Fruit fly (Drosophila melanogaster) whole organism, embryonic: ENCODE data around the gene CG13048.

Experiments used
- Ada2b ChIP-seq: fragments of 200-800 bp; sonication (Bioruptor generic); IDR thresholded peaks from 2 replicates; pipeline ENCODE4 v1.3.6; 2022; ENCODE audit warnings: missing biosample characterization, missing genetic modification characterization
- B-H1 ChIP-seq: fragments of 200-800 bp; sonication (Bioruptor generic); IDR thresholded peaks from 3 replicates; pipeline ENCODE4 v1.3.6; 2022; ENCODE audit warnings: missing biosample characterization, missing genetic modification characterization
- Blimp-1 ChIP-seq: fragments of 200-800 bp; sonication (Bioruptor generic); optimal IDR thresholded peaks from 3 replicates; lab custom pipeline; 2018; ENCODE audit warnings: missing biosample characterization, missing genetic modification characterization, mild to moderate bottlenecking, moderate library complexity, missing genetic modification reagents
- C15 ChIP-seq: fragments of 200-800 bp; sonication (Bioruptor generic); IDR thresholded peaks from 3 replicates; pipeline ENCODE4 v1.3.6; 2022; ENCODE audit warnings: missing biosample characterization, missing genetic modification characterization
- CG10209 ChIP-seq: fragments of 200-800 bp; sonication (Bioruptor generic); optimal IDR thresholded peaks from 3 replicates; lab custom pipeline; 2017; ENCODE audit warnings: missing biosample characterization, mild to moderate bottlenecking, missing genetic modification characterization, missing genetic modification reagents
- CG10321 ChIP-seq: fragments of 200-800 bp; sonication (Bioruptor generic); IDR thresholded peaks from 2 replicates; pipeline ENCODE4 v1.3.6; 2022; ENCODE audit warnings: missing biosample characterization, missing genetic modification characterization
- CG11695 ChIP-seq: fragments of 200-800 bp; sonication (Bioruptor generic); IDR thresholded peaks from 3 replicates; pipeline ENCODE4 v1.3.6; 2022; ENCODE audit warnings: missing biosample characterization, missing genetic modification characterization
- CG11696 ChIP-seq: fragments of 200-800 bp; sonication (Bioruptor generic); IDR thresholded peaks from 2 replicates; pipeline ENCODE4 v1.3.6; 2022; ENCODE audit warnings: missing biosample characterization, missing genetic modification characterization
- CG13296 ChIP-seq: fragments of 200-800 bp; sonication (Bioruptor generic); optimal IDR thresholded peaks from 3 replicates; lab custom pipeline; 2018; ENCODE audit warnings: missing biosample characterization, mild to moderate bottlenecking, missing genetic modification characterization
- CG13424 ChIP-seq: fragments of 200-800 bp; sonication (Bioruptor generic); optimal IDR thresholded peaks from 2 replicates; lab custom pipeline; 2019; ENCODE audit warnings: missing biosample characterization, mild to moderate bottlenecking, missing genetic modification characterization, moderate library complexity
- CG14014 ChIP-seq: fragments of 200-800 bp; sonication (Bioruptor generic); IDR thresholded peaks from 2 replicates; pipeline ENCODE4 v1.3.6; 2022; ENCODE audit warnings: missing biosample characterization, missing genetic modification characterization
- CG14441 ChIP-seq: fragments of 200-800 bp; sonication (Bioruptor generic); IDR thresholded peaks from 2 replicates; pipeline ENCODE4 v1.3.6; 2022; ENCODE audit warnings: missing biosample characterization, missing genetic modification characterization
- CG14710 ChIP-seq: fragments of 200-800 bp; sonication (Bioruptor generic); optimal IDR thresholded peaks from 3 replicates; lab custom pipeline; 2019; ENCODE audit warnings: missing biosample characterization, mild to moderate bottlenecking, missing genetic modification characterization, moderate library complexity
- CG15269 ChIP-seq: fragments of 200-800 bp; sonication (Bioruptor generic); optimal IDR thresholded peaks from 2 replicates; lab custom pipeline; 2018; ENCODE audit warnings: missing biosample characterization, mild to moderate bottlenecking, missing genetic modification characterization, moderate library complexity
- CG17328 ChIP-seq: fragments of 200-800 bp; sonication (Bioruptor generic); IDR thresholded peaks from 2 replicates; pipeline ENCODE4 v1.3.6; 2022; ENCODE audit warnings: missing biosample characterization, missing genetic modification characterization
- CG42726 ChIP-seq: fragments of 200-800 bp; sonication (Bioruptor generic); IDR thresholded peaks from 2 replicates; pipeline ENCODE4 v1.3.6; 2022; ENCODE audit warnings: missing biosample characterization, missing genetic modification characterization; ENCODE audit not compliant: partially characterized antibody
- CG43689 ChIP-seq: fragments of 200-800 bp; sonication (Bioruptor generic); IDR thresholded peaks from 2 replicates; pipeline ENCODE4 v1.3.6; 2022; ENCODE audit warnings: missing biosample characterization, missing genetic modification characterization
- CG7357 ChIP-seq: fragments of 200-800 bp; sonication (Bioruptor generic); IDR thresholded peaks from 3 replicates; pipeline ENCODE4 v1.3.6; 2022; ENCODE audit warnings: missing biosample characterization, missing genetic modification characterization
- CG7839 ChIP-seq: fragments of 200-800 bp; sonication (Bioruptor generic); optimal IDR thresholded peaks from 3 replicates; lab custom pipeline; 2018; ENCODE audit warnings: missing biosample characterization, mild to moderate bottlenecking, missing genetic modification characterization, moderate library complexity
- CG8359 ChIP-seq: fragments of 200-800 bp; sonication (Bioruptor generic); optimal IDR thresholded peaks from 2 replicates; lab custom pipeline; 2017; ENCODE audit warnings: missing biosample characterization, mild to moderate bottlenecking, missing genetic modification characterization, borderline replicate concordance
- CoRest ChIP-seq: fragments of 200-800 bp; sonication (Bioruptor generic); optimal IDR thresholded peaks from 3 replicates; lab custom pipeline; 2018; ENCODE audit warnings: missing biosample characterization, mild to moderate bottlenecking, missing genetic modification characterization, moderate library complexity
- Dek ChIP-seq: fragments of 200-800 bp; sonication (Bioruptor generic); optimal IDR thresholded peaks from 3 replicates; lab custom pipeline; 2019; ENCODE audit warnings: missing biosample characterization, mild to moderate bottlenecking, missing genetic modification characterization, moderate library complexity
- E2f1 ChIP-seq: fragments of 200-800 bp; sonication (Bioruptor generic); IDR thresholded peaks from 2 replicates; pipeline ENCODE4 v1.3.6; 2022; ENCODE audit warnings: missing biosample characterization, missing genetic modification characterization
- E2f2 ChIP-seq: fragments of 200-800 bp; sonication (Bioruptor generic); IDR thresholded peaks from 2 replicates; pipeline ENCODE4 v1.3.6; 2022; ENCODE audit warnings: missing biosample characterization, missing genetic modification characterization
- Gug ChIP-seq: fragments of 200-800 bp; sonication (Bioruptor generic); IDR thresholded peaks from 4 replicates; pipeline ENCODE4 v1.3.6; 2022; ENCODE audit warnings: missing biosample characterization, missing genetic modification characterization
- Hey ChIP-seq: fragments of 200-800 bp; sonication (Bioruptor generic); optimal IDR thresholded peaks from 3 replicates; lab custom pipeline; 2018; ENCODE audit warnings: missing biosample characterization, mild to moderate bottlenecking, missing genetic modification characterization
- Hr3 ChIP-seq: fragments of 200-800 bp; sonication (Bioruptor generic); optimal IDR thresholded peaks from 3 replicates; lab custom pipeline; 2016; ENCODE audit warnings: missing biosample characterization, missing genetic modification characterization
- Meics ChIP-seq: fragments of 200-800 bp; sonication (Bioruptor generic); optimal IDR thresholded peaks from 2 replicates; lab custom pipeline; 2017; ENCODE audit warnings: missing biosample characterization, mild to moderate bottlenecking, missing genetic modification characterization
- Oli ChIP-seq: fragments of 200-800 bp; sonication (Bioruptor generic); optimal IDR thresholded peaks from 2 replicates; lab custom pipeline; 2018; ENCODE audit warnings: missing biosample characterization, mild to moderate bottlenecking, missing genetic modification characterization, moderate library complexity
- Ptx1 ChIP-seq: fragments of 200-800 bp; sonication (Bioruptor generic); IDR thresholded peaks from 2 replicates; pipeline ENCODE4 v1.3.6; 2022; ENCODE audit warnings: missing biosample characterization, missing genetic modification characterization
- Scr ChIP-seq: fragments of 200-800 bp; sonication (Bioruptor generic); IDR thresholded peaks from 2 replicates; pipeline ENCODE4 v1.3.6; 2022; ENCODE audit warnings: missing biosample characterization, missing genetic modification characterization; ENCODE audit not compliant: partially characterized antibody
- ap ChIP-seq: fragments of 200-800 bp; sonication (Bioruptor generic); IDR thresholded peaks from 2 replicates; pipeline ENCODE4 v1.3.6; 2022; ENCODE audit warnings: missing biosample characterization, missing genetic modification characterization
- btn ChIP-seq: fragments of 200-800 bp; sonication (Bioruptor generic); optimal IDR thresholded peaks from 2 replicates; lab custom pipeline; 2016; ENCODE audit warnings: missing biosample characterization, missing genetic modification characterization
- dysf ChIP-seq: fragments of 200-800 bp; sonication (Bioruptor generic); IDR thresholded peaks from 3 replicates; pipeline ENCODE4 v1.3.6; 2022; ENCODE audit warnings: missing biosample characterization, missing genetic modification characterization
- esg ChIP-seq: fragments of 200-800 bp; sonication (Bioruptor generic); conservative IDR thresholded peaks from 2 replicates; pipeline ENCODE4 v1.3.6; 2022; ENCODE audit warnings: missing biosample characterization, missing genetic modification characterization
- inv ChIP-seq: fragments of 200-800 bp; sonication (Bioruptor generic); IDR thresholded peaks from 2 replicates; pipeline ENCODE4 v1.3.6; 2022; ENCODE audit warnings: missing biosample characterization, missing genetic modification characterization; ENCODE audit not compliant: partially characterized antibody
- lab ChIP-seq: fragments of 200-800 bp; sonication (Bioruptor generic); optimal IDR thresholded peaks from 3 replicates; lab custom pipeline; 2017; ENCODE audit warnings: missing biosample characterization, missing genetic modification characterization, mild to moderate bottlenecking, moderate library complexity, missing genetic modification reagents
- luna ChIP-seq: fragments of 200-800 bp; sonication (Bioruptor generic); optimal IDR thresholded peaks from 2 replicates; lab custom pipeline; 2016; ENCODE audit warnings: missing biosample characterization, missing genetic modification characterization
- nmo ChIP-seq: fragments of 200-800 bp; sonication (Bioruptor generic); optimal IDR thresholded peaks from 2 replicates; lab custom pipeline; 2018; ENCODE audit warnings: missing biosample characterization, mild to moderate bottlenecking, missing genetic modification characterization, moderate library complexity
- prd ChIP-seq, 3 experiments: fragments of >200 bp in 2 of 3; fragments of 200-800 bp in 1 of 3; sonication (Bioruptor generic) in 1 of 3; optimal IDR thresholded peaks in 2 of 3; IDR thresholded peaks in 1 of 3; 2 replicates in 2 of 3; 3 replicates in 1 of 3; pipeline versions ENCODE4 v1.3.6 to Lab custom; 2017 to 2022; ENCODE audit warnings: missing biosample characterization in 1 of 3, missing genetic modification characterization in 1 of 3
- so ChIP-seq: fragments of 200-800 bp; sonication (Bioruptor generic); IDR thresholded peaks from 3 replicates; pipeline ENCODE4 v1.3.6; 2022; ENCODE audit warnings: missing biosample characterization, missing genetic modification characterization
- tap ChIP-seq: fragments of 200-800 bp; optimal IDR thresholded peaks from 3 replicates; lab custom pipeline; 2019; ENCODE audit warnings: missing biosample characterization, mild to moderate bottlenecking, missing genetic modification characterization, moderate library complexity
- tgo ChIP-seq: fragments of 200-800 bp; sonication (Bioruptor generic); IDR thresholded peaks from 3 replicates; pipeline ENCODE4 v1.3.6; 2022; ENCODE audit warnings: missing biosample characterization, missing genetic modification characterization
- ttk ChIP-seq: fragments of 200-800 bp; sonication (Bioruptor generic); IDR thresholded peaks from 2 replicates; pipeline ENCODE4 v2.1.2; 2022; ENCODE audit warnings: missing biosample characterization, missing genetic modification characterization
- unpg ChIP-seq: fragments of 200-800 bp; sonication (Bioruptor generic); optimal IDR thresholded peaks from 3 replicates; lab custom pipeline; 2018; ENCODE audit warnings: missing biosample characterization, mild to moderate bottlenecking, missing genetic modification characterization, moderate library complexity
- vvl ChIP-seq: fragments of 200-800 bp; sonication (Bioruptor generic); IDR thresholded peaks from 2 replicates; pipeline ENCODE4 v1.3.6; 2022; ENCODE audit warnings: missing biosample characterization, missing genetic modification characterization

Gene CG13048

dm6 chr3L:16290850-16291249 is 7.1 kb upstream of the CG13048 start, which contains the start of gene CG13045:
CG13045 (minus strand) TSS chr3L:16290950.
- no peak for TF ChIP-seq btn
- 0 out of 3 replicates have a peak, but pooled peaks have one; percentile 11 for TF ChIP-seq C15 (GFP tag; lab: Robert Waterston, UW)
- no peak for TF ChIP-seq CG14710 (tag; lab: Kevin White, UChicago)
- TF ChIP-seq, all 482 proteins: peak for 1

- TF ChIP-seq inv (GFP tag; lab: Robert Waterston, UW) (no peak), CG10321 (GFP tag; lab: Robert Waterston, UW) (0 out of 2 replicates have a peak, but pooled peaks have one; percentile 9), CG15269 (tag; lab: Kevin White, UChicago) (peak; percentile 67), dysf (GFP tag; lab: Robert Waterston, UW) (peak; percentile 61; the same call in 2 of the 3 replicates), CoRest (peak; percentile 20), Oli (tag; lab: Kevin White, UChicago) (peak; percentile 61), nmo (GFP tag; lab: Kevin White, UChicago) (peak; percentile 2), CG17328 (GFP tag; lab: Robert Waterston, UW) (peak; percentile 44; the same call in 1 of the 2 replicates), CG14441 (GFP tag; lab: Robert Waterston, UW) (peak; percentile 33; the same call in 1 of the 2 replicates), unpg (GFP tag; lab: Kevin White, UChicago) (peak; percentile 59), Meics (peak; percentile 39), CG14014 (GFP tag; lab: Robert Waterston, UW) (no peak), Hr3 (peak; percentile 24), Blimp-1 (GFP tag; lab: Kevin White, UChicago) (peak; percentile 22), Gug (GFP tag; lab: Robert Waterston, UW) (0 out of 4 replicates have a peak, but pooled peaks have one; percentile 13), Dek (tag; lab: Kevin White, UChicago) (no peak), prd (optimal IDR thresholded peaks at IDR 0.05; lab: Kevin White, UChicago) (no peak), prd (GFP tag; IDR thresholded peaks at IDR 0.05; lab: Robert Waterston, UW) (peak; percentile 38; the same call in 1 of the 3 replicates), Ada2b (GFP tag; lab: Robert Waterston, UW) (peak; percentile 58; the same call in 1 of the 2 replicates), CG13424 (tag; lab: Kevin White, UChicago) (peak; percentile 41), Ptx1 (GFP tag; lab: Robert Waterston, UW) (0 out of 2 replicates have a peak, but pooled peaks have one; percentile 43), CG7357 (GFP tag; lab: Robert Waterston, UW) (0 out of 3 replicates have a peak, but pooled peaks have one; percentile 21), B-H1 (GFP tag; lab: Robert Waterston, UW) (0 out of 3 replicates have a peak, but pooled peaks have one; percentile 16), esg (GFP tag; lab: Robert Waterston, UW) (peak; percentile 64; the same call in 1 of the 2 replicates), ap (GFP tag; lab: Robert Waterston, UW) (peak; percentile 65), CG8359 (GFP tag; lab: Kevin White, UChicago) (no peak), so (peak; percentile 58; the same call in 2 of the 3 replicates), CG11695 (GFP tag; lab: Robert Waterston, UW) (0 out of 3 replicates have a peak, but pooled peaks have one; percentile 27), Scr (GFP tag; lab: Robert Waterston, UW) (no peak), CG43689 (no peak), tap (tag; lab: Kevin White, UChicago) (peak; percentile 5), CG42726 (no peak), luna (GFP tag; lab: Kevin White, UChicago) (no peak), CG7839 (peak; percentile 39), CG13296 (GFP tag; lab: Kevin White, UChicago) (peak; percentile 39), CG10209 (GFP tag; lab: Kevin White, UChicago) (peak; percentile 23), ttk (GFP tag; lab: Robert Waterston, UW) (0 out of 2 replicates have a peak, but pooled peaks have one; percentile 11), vvl (GFP tag; lab: Robert Waterston, UW) (peak; percentile 40; the same call in 1 of the 2 replicates), E2f2 (GFP tag; lab: Robert Waterston, UW) (peak; percentile 22; the same call in 1 of the 2 replicates), tgo (GFP tag; lab: Robert Waterston, UW) (peak; percentile 43; the same call in 1 of the 3 replicates), Hey (tag; lab: Kevin White, UChicago) (no peak), lab (GFP tag; lab: Kevin White, UChicago) (peak; percentile 19), E2f1 (GFP tag; lab: Robert Waterston, UW) (peak; percentile 33; the same call in 1 of the 2 replicates), CG11696 (GFP tag; lab: Robert Waterston, UW) (peak; percentile 44; the same call in 1 of the 2 replicates)
These were observed 5.3 kb upstream of the CG13048 start for dm6 chr3L:16289067-16289466.
